Worm (Caenorhabditis elegans) whole organism, early embryonic: Measurements from ENCODE around the gene decr-1.1.

ENCODE experiments used
- F13C5.2 ChIP-seq: sonication (generic microtip); optimal IDR thresholded peaks from 2 replicates; lab custom pipeline; 2017; ENCODE audit warnings: mild to moderate bottlenecking, missing genetic modification characterization, inconsistent platforms, missing compliant biosample characterization
- aly-1 ChIP-seq: sonication (generic microtip); optimal IDR thresholded peaks from 2 replicates; lab custom pipeline; 2016; ENCODE audit warnings: missing genetic modification characterization, missing compliant biosample characterization
- ama-1 ChIP-seq: fragments of 150-350 bp; optimal IDR thresholded peaks from 2 replicates; lab custom pipeline; 2014
- ceh-13 ChIP-seq: fragments of 200-800 bp; sonication (Bioruptor generic); optimal IDR thresholded peaks from 2 replicates; lab custom pipeline; 2018; ENCODE audit warnings: mild to moderate bottlenecking, missing genetic modification characterization, missing compliant biosample characterization
- ceh-36 ChIP-seq: sonication (generic microtip); optimal IDR thresholded peaks from 2 replicates; lab custom pipeline; 2016; ENCODE audit warnings: missing genetic modification characterization, inconsistent platforms, missing compliant biosample characterization
- flt-1 ChIP-seq: fragments of 200-800 bp; sonication (Bioruptor generic); IDR thresholded peaks from 2 replicates; pipeline ENCODE4 v1.3.6; 2022; ENCODE audit warnings: missing genetic modification characterization, missing compliant biosample characterization
- hnd-1 ChIP-seq: sonication (generic microtip); optimal IDR thresholded peaks from 2 replicates; lab custom pipeline; 2016; ENCODE audit warnings: missing genetic modification characterization, missing compliant biosample characterization
- pes-1 ChIP-seq: fragments of 200-800 bp; sonication (Bioruptor generic); IDR thresholded peaks from 2 replicates; pipeline ENCODE4 v1.3.6; 2022; ENCODE audit warnings: missing genetic modification reagents, missing genetic modification characterization, missing compliant biosample characterization
- scrt-1 ChIP-seq: fragments of 200-800 bp; sonication (Bioruptor generic); IDR thresholded peaks from 2 replicates; pipeline ENCODE4 v1.3.6; 2022; ENCODE audit warnings: missing genetic modification characterization, missing compliant biosample characterization
- tbx-11 ChIP-seq: fragments of 200-800 bp; sonication (Bioruptor generic); IDR thresholded peaks from 2 replicates; pipeline ENCODE4 v1.3.6; 2022; ENCODE audit warnings: missing genetic modification characterization, missing compliant biosample characterization
- tra-4 ChIP-seq: sonication (generic microtip); optimal IDR thresholded peaks from 2 replicates; lab custom pipeline; 2017; ENCODE audit warnings: missing genetic modification characterization, missing compliant biosample characterization

ce11 chrV:13739901-13740300, 42.3 kb upstream of the decr-1.1 start:
- TF ChIP-seq ama-1 (lab: Kevin White, UChicago) (no peak), flt-1 (GFP tag; lab: Robert Waterston, UW) (no peak), ceh-13 (no peak), scrt-1 (GFP tag; lab: Robert Waterston, UW) (no peak), ceh-36 (tag; lab: Kevin White, UChicago) (no peak), hnd-1 (tag; lab: Kevin White, UChicago) (no peak), tbx-11 (GFP tag; lab: Robert Waterston, UW) (no peak), aly-1 (tag; lab: Kevin White, UChicago) (no peak), pes-1 (GFP tag; lab: Robert Waterston, UW) (no peak), F13C5.2 (tag; lab: Kevin White, UChicago) (no peak), tra-4 (tag; lab: Kevin White, UChicago) (no peak)
